Worm (Caenorhabditis elegans) whole organism, midembryonic: ENCODE results near the gene fbxb-58.

Source experiments
- T22C8.4 ChIP-seq: fragments of 200-800 bp; sonication (Bioruptor generic); IDR thresholded peaks from 2 replicates; pipeline ENCODE4 v1.3.6; 2022; ENCODE audit warnings: missing genetic modification characterization, missing compliant biosample characterization
- cog-1 ChIP-seq: sonication (generic microtip); optimal IDR thresholded peaks from 2 replicates; lab custom pipeline; 2016; ENCODE audit warnings: missing genetic modification characterization, missing compliant biosample characterization
- flt-1 ChIP-seq: fragments of 200-800 bp; sonication (Bioruptor generic); IDR thresholded peaks from 2 replicates; pipeline ENCODE4 v1.3.6; 2022; ENCODE audit warnings: missing genetic modification characterization, missing compliant biosample characterization
- klf-2 ChIP-seq: fragments of 200-800 bp; sonication (Bioruptor generic); conservative IDR thresholded peaks from 2 replicates; pipeline ENCODE4 v1.3.6; 2022; ENCODE audit warnings: missing genetic modification reagents, missing genetic modification characterization, missing compliant biosample characterization
- med-1 ChIP-seq: sonication (generic microtip); optimal IDR thresholded peaks from 2 replicates; lab custom pipeline; 2017; ENCODE audit warnings: missing genetic modification characterization, mild to moderate bottlenecking, missing compliant biosample characterization, antibody characterized with exemption, missing genetic modification reagents; ENCODE audit not compliant: insufficient read depth
- ref-1 ChIP-seq: fragments of 200-800 bp; sonication (Bioruptor generic); conservative IDR thresholded peaks from 2 replicates; pipeline ENCODE4 v1.3.6; 2022; ENCODE audit warnings: missing genetic modification reagents, missing genetic modification characterization, missing compliant biosample characterization
- tab-1 ChIP-seq: fragments of 200-800 bp; sonication (Bioruptor generic); IDR thresholded peaks from 2 replicates; pipeline ENCODE4 v1.3.6; 2022; ENCODE audit warnings: missing genetic modification characterization, missing compliant biosample characterization
- ztf-29 ChIP-seq: fragments of 200-800 bp; sonication (Bioruptor generic); IDR thresholded peaks from 2 replicates; pipeline ENCODE4 v1.3.6; 2022; ENCODE audit warnings: missing genetic modification reagents, missing genetic modification characterization, missing compliant biosample characterization

DNA sequence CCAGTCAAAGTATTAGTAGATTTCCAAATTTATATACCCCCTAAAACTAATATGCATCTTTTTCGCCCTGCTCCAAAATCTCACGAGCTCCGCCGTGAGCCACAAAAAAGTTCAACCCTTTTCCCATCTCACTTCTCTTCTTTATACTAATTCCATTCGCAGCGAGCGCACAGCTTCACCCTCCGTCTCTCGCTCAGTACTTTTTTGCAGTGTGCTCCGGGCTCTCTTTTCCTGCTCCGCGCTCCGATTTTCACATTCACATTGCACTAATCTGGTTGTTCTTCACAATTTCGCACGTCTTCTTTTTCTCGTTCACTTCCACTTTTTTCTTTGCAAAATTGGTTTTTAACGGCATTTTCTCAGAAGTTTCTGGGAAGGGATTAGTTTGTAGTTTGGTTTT lies 28.6 kb upstream of the fbxb-58 start:
- no peak for TF ChIP-seq klf-2 (GFP tag; lab: Robert Waterston, UW)
- no peak for TF ChIP-seq med-1 (GFP tag; lab: Kevin White, UChicago)
- TF ChIP-seq cog-1 (tag; lab: Kevin White, UChicago) = no peak
- TF ChIP-seq ref-1 (GFP tag; lab: Robert Waterston, UW) = no peak
- no peak for TF ChIP-seq flt-1 (GFP tag; lab: Robert Waterston, UW)
- TF ChIP-seq T22C8.4 = no peak
- no peak for TF ChIP-seq tab-1 (GFP tag; lab: Robert Waterston, UW)
- no peak for TF ChIP-seq ztf-29 (GFP tag; lab: Robert Waterston, UW)
